Worm (Caenorhabditis elegans) whole organism, L4/young adult: ENCODE results near the gene T25F10.4.

Experiments
- W03F9.2 ChIP-seq: fragments of 150-350 bp; optimal IDR thresholded peaks from 2 replicates; lab custom pipeline; 2014; ENCODE audit warnings: missing biosample characterization, missing genetic modification characterization
- dao-5 ChIP-seq: sonication (generic microtip); optimal IDR thresholded peaks from 2 replicates; lab custom pipeline; 2016; ENCODE audit warnings: missing genotype, missing genetic modification characterization, moderate library complexity, missing compliant biosample characterization
- him-1 ChIP-seq: sonication (generic microtip); optimal IDR thresholded peaks from 2 replicates; lab custom pipeline; 2016; ENCODE audit warnings: missing genotype, missing genetic modification reagents, missing genetic modification characterization, missing compliant biosample characterization

The T25F10.4 gene

DNA sequence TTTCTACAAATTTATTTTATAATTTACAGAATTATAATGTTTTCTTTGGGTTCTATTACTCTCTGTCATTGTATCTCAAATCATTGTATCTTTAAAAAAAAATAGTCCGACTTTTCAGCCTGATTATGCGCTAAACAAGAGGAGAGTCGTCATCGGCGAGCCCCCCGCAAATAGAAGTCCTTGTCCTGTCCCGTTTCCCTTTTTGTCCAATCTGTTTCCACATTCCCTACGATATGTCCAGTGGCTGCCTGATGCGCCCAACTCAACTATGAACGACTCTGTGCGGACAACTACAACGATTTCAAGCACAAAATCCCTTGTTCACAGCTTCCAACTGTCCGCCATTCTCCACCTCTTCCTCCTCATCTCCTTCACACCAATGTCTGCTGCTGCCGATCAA lies 4.2 kb downstream of the T25F10.4 start, which contains the start of gene dbl-1:
TSS of gene dbl-1 (plus strand) at position 119 of the 400 bp plus-strand sequence.
- TF ChIP-seq dao-5 (tag; lab: Kevin White, UChicago) (no peak), W03F9.2 (tag; lab: Kevin White, UChicago) (no peak), him-1 (tag; lab: Kevin White, UChicago) (no peak)

- TF ChIP-seq him-1 (tag; lab: Kevin White, UChicago) (no peak), dao-5 (tag; lab: Kevin White, UChicago) (no peak), W03F9.2 (tag; lab: Kevin White, UChicago) (no peak)
These were observed 9.0 kb downstream of the T25F10.4 start for ce11 chrV:6753257-6753656.

DNA sequence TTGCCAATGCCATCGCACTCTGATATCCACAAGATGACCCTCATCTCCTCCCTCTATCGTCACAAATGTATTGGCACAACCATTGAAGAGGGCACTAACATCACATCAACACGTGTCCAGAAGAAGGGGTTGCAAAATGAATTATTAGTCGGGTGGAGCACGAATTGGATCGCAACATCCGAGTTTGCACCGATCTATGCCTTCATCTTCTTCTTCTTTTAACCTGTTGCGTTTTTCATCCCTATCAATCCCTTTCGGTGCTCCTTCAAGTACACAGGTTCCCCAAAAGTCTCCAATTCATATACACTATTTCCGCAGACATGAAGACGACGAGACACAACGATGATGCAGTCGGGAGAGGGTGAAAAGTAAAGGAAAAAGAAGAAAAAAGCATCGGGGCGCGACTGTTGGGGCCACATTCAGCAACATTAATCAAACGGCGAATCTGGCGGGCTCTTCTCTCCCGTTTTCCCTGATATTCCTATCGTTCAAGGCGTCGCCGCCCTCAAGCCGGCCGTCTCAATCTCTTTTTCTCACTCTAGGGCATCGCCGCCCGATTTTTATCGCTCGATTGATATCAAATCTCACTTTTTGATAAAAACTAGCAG lies 10.7 kb downstream of the T25F10.4 start:
- no peak for TF ChIP-seq dao-5 (tag; lab: Kevin White, UChicago)
- TF ChIP-seq W03F9.2 (tag; lab: Kevin White, UChicago), result no peak
- no peak for TF ChIP-seq him-1 (tag; lab: Kevin White, UChicago)

DNA sequence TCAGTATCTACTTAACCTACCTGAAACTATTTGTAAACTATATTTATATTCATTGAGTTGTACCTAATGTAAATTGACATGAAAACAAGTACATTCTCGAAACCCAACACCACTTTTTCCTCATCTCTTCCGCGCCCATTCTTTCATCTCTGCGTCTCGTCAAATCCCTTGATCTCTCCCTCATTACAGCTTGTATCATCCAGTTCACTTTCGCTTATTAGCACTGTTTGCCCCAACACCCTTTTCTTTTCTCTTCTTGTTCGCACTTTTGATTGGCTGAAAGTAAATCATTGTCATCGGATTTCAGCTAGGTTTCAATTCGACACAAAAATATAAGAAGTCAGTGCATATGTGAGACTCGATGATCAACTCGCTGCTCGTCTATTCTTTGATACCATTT lies 17.5 kb downstream of the T25F10.4 start, which contains the start of gene T25F10.3:
TSS of gene T25F10.3 (plus strand) at position 308 of the 400 bp plus-strand sequence.
- TF ChIP-seq him-1 (tag; lab: Kevin White, UChicago) (no peak), W03F9.2 (tag; lab: Kevin White, UChicago) (no peak), dao-5 (tag; lab: Kevin White, UChicago) (no peak)

DNA sequence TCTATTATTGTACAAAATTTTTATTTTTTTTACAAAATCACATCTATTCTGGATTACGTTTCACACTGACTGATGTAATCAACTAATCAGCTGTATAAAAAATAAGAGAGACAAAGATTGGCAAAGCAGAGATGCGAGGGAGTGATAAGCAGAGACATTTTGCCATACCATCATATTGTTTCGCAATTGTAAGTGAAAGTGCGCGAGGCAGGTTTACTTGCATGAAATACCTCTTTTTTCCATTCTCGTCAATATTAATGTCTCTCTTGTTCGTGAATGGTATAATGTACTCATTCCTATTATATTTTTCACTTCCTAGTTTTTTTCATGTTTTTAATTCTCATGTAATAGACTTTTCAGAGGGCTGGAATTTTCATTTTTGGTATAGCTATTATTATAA lies 25.4 kb downstream of the T25F10.4 start:
- TF ChIP-seq dao-5 (tag; lab: Kevin White, UChicago) (no peak), W03F9.2 (tag; lab: Kevin White, UChicago) (no peak), him-1 (tag; lab: Kevin White, UChicago) (no peak)

- TF ChIP-seq W03F9.2 (tag; lab: Kevin White, UChicago) (no peak), dao-5 (tag; lab: Kevin White, UChicago) (no peak)
These were observed 26.2 kb downstream of the T25F10.4 start for ce11 chrV:6736108-6736507.

ce11 chrV:6732995-6733394 lies 29.3 kb downstream of the T25F10.4 start, which contains the start of gene grl-8:
TSS of gene grl-8 (minus strand) at chrV:6733095.
- TF ChIP-seq him-1 (tag; lab: Kevin White, UChicago), result no peak
- no peak for TF ChIP-seq dao-5 (tag; lab: Kevin White, UChicago)
- no peak for TF ChIP-seq W03F9.2 (tag; lab: Kevin White, UChicago)

- TF ChIP-seq dao-5 (tag; lab: Kevin White, UChicago), result no peak
- no peak for TF ChIP-seq him-1 (tag; lab: Kevin White, UChicago)
- TF ChIP-seq W03F9.2 (tag; lab: Kevin White, UChicago), result no peak
These were observed 30.7 kb downstream of the T25F10.4 start, which contains the start of gene grl-9 for ce11 chrV:6731594-6731993. TSS of gene grl-9 (minus strand) at chrV:6731694.

- TF ChIP-seq dao-5 (tag; lab: Kevin White, UChicago), result no peak
- no peak for TF ChIP-seq W03F9.2 (tag; lab: Kevin White, UChicago)
- no peak for TF ChIP-seq him-1 (tag; lab: Kevin White, UChicago)
These were observed 35.0 kb downstream of the T25F10.4 start, which contains the start of gene ZC487.1 for ce11 chrV:6727222-6727621. TSS of gene ZC487.1 (plus strand) at chrV:6727522.

DNA sequence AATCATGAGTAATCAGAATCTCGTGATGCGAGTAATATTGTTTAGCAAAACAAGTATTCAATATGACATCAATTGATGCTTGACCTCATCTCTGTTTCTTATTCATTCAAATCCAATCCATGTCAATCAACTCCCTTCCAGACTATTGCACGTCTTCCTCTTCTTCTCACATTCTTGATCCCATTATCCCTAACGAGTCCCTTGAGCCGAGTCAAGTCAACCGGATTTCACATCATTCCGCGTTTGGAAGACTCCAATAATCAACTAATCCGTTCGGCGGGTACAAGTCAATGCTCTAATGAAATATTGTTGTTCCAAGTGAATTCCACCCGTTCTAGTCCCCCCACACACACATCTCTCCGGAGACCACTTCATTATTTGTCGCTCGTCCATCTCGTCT lies 36.0 kb downstream of the T25F10.4 start:
- no peak for TF ChIP-seq him-1 (tag; lab: Kevin White, UChicago)
- TF ChIP-seq dao-5 (tag; lab: Kevin White, UChicago), result no peak
- no peak for TF ChIP-seq W03F9.2 (tag; lab: Kevin White, UChicago)

DNA sequence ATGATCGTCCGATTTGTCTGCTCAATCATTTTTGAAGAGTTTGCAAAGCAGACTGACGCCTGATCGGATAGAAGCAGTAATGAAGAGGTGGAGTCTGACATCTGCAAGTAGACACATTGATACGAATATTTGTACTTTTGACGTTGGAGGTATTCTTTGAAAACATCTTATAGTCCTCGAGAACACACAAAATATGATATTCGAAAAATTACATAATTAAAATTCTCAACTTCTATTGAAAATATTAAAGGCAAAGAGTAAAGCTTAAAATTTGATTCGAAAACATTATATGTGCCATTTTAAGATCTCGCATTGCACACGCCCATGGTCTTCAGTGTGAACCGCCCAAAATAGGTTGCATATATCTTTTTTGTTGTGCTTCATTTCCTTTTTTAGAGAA lies 39.9 kb downstream of the T25F10.4 start, which contains the start of gene ZC487.2:
TSS of gene ZC487.2 (minus strand) at position 101 of the 400 bp plus-strand sequence.
- no peak for TF ChIP-seq W03F9.2 (tag; lab: Kevin White, UChicago)
- no peak for TF ChIP-seq him-1 (tag; lab: Kevin White, UChicago)
- TF ChIP-seq dao-5 (tag; lab: Kevin White, UChicago), result no peak

ce11 chrV:6718232-6718631 lies 44.0 kb downstream of the T25F10.4 start, which contains the start of gene srg-30:
TSS of gene srg-30 (minus strand) at chrV:6718332.
- no peak for TF ChIP-seq W03F9.2 (tag; lab: Kevin White, UChicago)
- TF ChIP-seq him-1 (tag; lab: Kevin White, UChicago), result no peak
- TF ChIP-seq dao-5 (tag; lab: Kevin White, UChicago), result no peak

- TF ChIP-seq him-1 (tag; lab: Kevin White, UChicago) (no peak), dao-5 (tag; lab: Kevin White, UChicago) (no peak), W03F9.2 (tag; lab: Kevin White, UChicago) (no peak)
These were observed 51.8 kb downstream of the T25F10.4 start, which contains the start of gene sna-1 for ce11 chrV:6710462-6710861. TSS of gene sna-1 (minus strand) at chrV:6710679.
